Fruit fly (Drosophila melanogaster) whole organism, adult: ENCODE data around the gene CG12182.

ENCODE experiments used
- CG11617 ChIP-seq: fragments of 200-800 bp; sonication (Bioruptor generic); optimal IDR thresholded peaks from 2 replicates; lab custom pipeline; 2017; ENCODE audit warnings: mild to moderate bottlenecking, missing biosample characterization, missing genetic modification reagents, missing genetic modification characterization
- CG12768 ChIP-seq: fragments of 200-800 bp; sonication (Bioruptor generic); optimal IDR thresholded peaks from 2 replicates; lab custom pipeline; 2017; ENCODE audit warnings: missing biosample characterization, missing genetic modification characterization, mild to moderate bottlenecking, moderate library complexity, missing genetic modification reagents
- CG14711 ChIP-seq: fragments of 200-800 bp; sonication (Bioruptor generic); optimal IDR thresholded peaks from 2 replicates; lab custom pipeline; 2018; ENCODE audit warnings: missing biosample characterization, mild to moderate bottlenecking, missing genetic modification characterization, moderate library complexity
- CG1620 ChIP-seq: fragments of 200-800 bp; sonication (Bioruptor generic); optimal IDR thresholded peaks from 2 replicates; lab custom pipeline; 2016; ENCODE audit warnings: missing biosample characterization, missing genetic modification characterization
- CG33017 ChIP-seq: fragments of 200-800 bp; sonication (Bioruptor generic); optimal IDR thresholded peaks from 2 replicates; lab custom pipeline; 2018; ENCODE audit warnings: missing biosample characterization, mild to moderate bottlenecking, missing genetic modification characterization, moderate library complexity
- CG5204 ChIP-seq: fragments of 200-800 bp; sonication (Bioruptor generic); optimal IDR thresholded peaks from 2 replicates; lab custom pipeline; 2016; ENCODE audit warnings: missing biosample characterization, missing genetic modification characterization
- CG7045 ChIP-seq: fragments of 200-800 bp; sonication (Bioruptor generic); optimal IDR thresholded peaks from 2 replicates; lab custom pipeline; 2017; ENCODE audit warnings: missing biosample characterization, mild to moderate bottlenecking, missing genetic modification characterization
- CG7101 ChIP-seq: fragments of 200-800 bp; sonication (Bioruptor generic); optimal IDR thresholded peaks from 2 replicates; lab custom pipeline; 2018; ENCODE audit warnings: missing biosample characterization, mild to moderate bottlenecking, missing genetic modification characterization, moderate library complexity
- Clk ChIP-seq: fragments of 200-800 bp; sonication (Bioruptor generic); optimal IDR thresholded peaks from 2 replicates; lab custom pipeline; 2017; ENCODE audit warnings: missing biosample characterization, missing genetic modification characterization
- Crg-1 ChIP-seq: fragments of 200-800 bp; sonication (Bioruptor generic); optimal IDR thresholded peaks from 2 replicates; lab custom pipeline; 2016; ENCODE audit warnings: missing biosample characterization, missing genetic modification characterization
- Hr96 ChIP-seq: fragments of 200-800 bp; sonication (Bioruptor generic); optimal IDR thresholded peaks from 2 replicates; lab custom pipeline; 2016; ENCODE audit warnings: missing biosample characterization, missing genetic modification characterization
- Mnt ChIP-seq: fragments of 200-800 bp; sonication (Bioruptor generic); optimal IDR thresholded peaks from 2 replicates; lab custom pipeline; 2016; ENCODE audit warnings: missing biosample characterization, mild to moderate bottlenecking, missing genetic modification characterization
- bab1 ChIP-seq: fragments of 200-800 bp; sonication (Bioruptor generic); optimal IDR thresholded peaks from 3 replicates; lab custom pipeline; 2019; ENCODE audit warnings: missing biosample characterization, mild to moderate bottlenecking, missing genetic modification characterization, moderate library complexity
- cic ChIP-seq: fragments of 200-800 bp; sonication (Bioruptor generic); optimal IDR thresholded peaks from 2 replicates; lab custom pipeline; 2017; ENCODE audit warnings: missing biosample characterization, mild to moderate bottlenecking, missing genetic modification characterization, moderate library complexity
- cnc ChIP-seq, 2 experiments: fragments of >200 bp; optimal IDR thresholded peaks; 2 replicates each; lab custom pipeline; 2017
- kay ChIP-seq: fragments of 200-800 bp; sonication (Bioruptor generic); peaks from one replicate; lab custom pipeline; 2016; ENCODE audit warnings: missing biosample characterization, missing genetic modification characterization, borderline replicate concordance
- ovo ChIP-seq: fragments of 200-800 bp; sonication (Bioruptor generic); optimal IDR thresholded peaks from 2 replicates; lab custom pipeline; 2016; ENCODE audit warnings: missing biosample characterization, missing genetic modification characterization
- pad ChIP-seq: fragments of 200-800 bp; sonication (Bioruptor generic); optimal IDR thresholded peaks from 3 replicates; lab custom pipeline; 2017; ENCODE audit warnings: missing biosample characterization, missing genetic modification characterization, mild to moderate bottlenecking, moderate library complexity, missing genetic modification reagents
- tj ChIP-seq: fragments of 200-800 bp; sonication (Bioruptor generic); optimal IDR thresholded peaks from 3 replicates; lab custom pipeline; 2017; ENCODE audit warnings: missing biosample characterization, mild to moderate bottlenecking, missing genetic modification characterization, moderate library complexity
- toe ChIP-seq: fragments of 200-800 bp; sonication (Bioruptor generic); optimal IDR thresholded peaks from 2 replicates; lab custom pipeline; 2016; ENCODE audit warnings: missing biosample characterization, missing genetic modification characterization

Gene CG12182

DNA sequence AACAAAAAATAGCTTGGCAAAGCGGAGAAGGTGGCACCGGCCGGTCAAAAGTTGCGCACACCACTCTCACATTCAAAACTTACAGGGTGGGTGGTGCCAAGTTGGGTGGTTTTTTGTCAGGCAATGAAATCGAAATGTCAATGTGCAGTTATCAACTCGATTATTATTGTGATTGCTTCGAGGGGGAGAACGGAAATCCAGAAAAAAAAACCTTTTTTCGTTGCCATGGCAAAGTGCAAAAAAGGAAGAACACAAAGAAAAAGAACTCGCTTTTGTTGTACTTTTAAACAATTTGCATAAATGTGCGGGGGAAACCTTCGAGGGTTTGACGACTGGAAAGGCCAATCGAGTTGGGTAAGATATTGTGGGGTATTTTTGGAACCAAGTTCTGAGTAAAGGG is 14.6 kb downstream of the CG12182 start:
- TF ChIP-seq Mnt (GFP tag; lab: Kevin White, UChicago) (no peak), Hr96 (no peak), CG12768 (GFP tag; lab: Kevin White, UChicago) (no peak), CG1620 (GFP tag; lab: Kevin White, UChicago) (no peak), CG33017 (tag; lab: Kevin White, UChicago) (no peak), CG11617 (GFP tag; lab: Kevin White, UChicago) (no peak), toe (GFP tag; lab: Kevin White, UChicago) (no peak), CG7101 (tag; lab: Kevin White, UChicago) (no peak), bab1 (GFP tag; lab: Kevin White, UChicago) (no peak), kay (GFP tag; lab: Kevin White, UChicago) (no peak), cnc (optimal IDR thresholded peaks at IDR 0.05; lab: Kevin White, UChicago) (no peak), pad (GFP tag; lab: Kevin White, UChicago) (no peak), Clk (no peak), Crg-1 (GFP tag; lab: Kevin White, UChicago) (no peak)

DNA sequence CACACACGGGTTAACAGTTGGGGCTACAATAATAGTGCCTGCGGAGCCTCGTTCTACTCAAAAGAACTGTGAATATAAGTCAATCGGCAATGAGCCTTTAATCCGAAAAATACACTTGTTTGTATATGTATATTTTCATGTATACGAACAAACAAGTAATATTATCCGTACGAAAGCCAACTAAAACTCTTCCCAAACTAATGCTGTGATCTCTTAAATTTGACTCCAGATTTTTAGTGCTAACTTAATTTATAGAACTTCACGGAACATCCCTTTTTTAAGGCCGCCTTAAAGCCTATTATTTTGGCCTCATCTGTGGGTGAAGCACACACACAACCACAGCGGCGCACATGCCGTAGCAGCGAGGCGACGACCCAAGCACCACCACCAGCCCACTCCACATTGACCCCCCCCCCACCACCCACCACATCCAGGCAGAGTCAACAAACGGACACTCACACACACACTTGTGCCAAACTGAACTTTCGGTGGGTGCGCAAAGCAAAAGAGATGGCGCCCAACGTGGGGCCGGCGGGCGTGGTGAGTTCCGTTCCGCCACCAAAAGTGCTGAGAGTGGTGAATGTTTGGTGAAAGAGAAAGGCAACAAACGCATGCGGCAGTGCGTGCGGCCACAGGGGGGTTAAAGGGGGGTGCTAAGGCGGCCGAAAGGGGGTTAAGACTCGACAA is 15.1 kb downstream of the CG12182 start:
- no peak for TF ChIP-seq Clk
- no peak for TF ChIP-seq bab1 (GFP tag; lab: Kevin White, UChicago)
- no peak for TF ChIP-seq ovo (GFP tag; lab: Kevin White, UChicago)
- TF ChIP-seq CG12768 (GFP tag; lab: Kevin White, UChicago) = peak; percentile 22
- no peak for TF ChIP-seq Mnt (GFP tag; lab: Kevin White, UChicago)
- no peak for TF ChIP-seq Crg-1 (GFP tag; lab: Kevin White, UChicago)
- no peak for TF ChIP-seq tj (GFP tag; lab: Kevin White, UChicago)
- TF ChIP-seq CG1620 (GFP tag; lab: Kevin White, UChicago) = no peak
- TF ChIP-seq CG14711 = no peak
- TF ChIP-seq CG33017 (tag; lab: Kevin White, UChicago) = no peak
- no peak for TF ChIP-seq kay (GFP tag; lab: Kevin White, UChicago)
- TF ChIP-seq CG7045 (GFP tag; lab: Kevin White, UChicago) = peak; percentile 3
- TF ChIP-seq pad (GFP tag; lab: Kevin White, UChicago) = peak; percentile 20

- no peak for TF ChIP-seq CG11617 (GFP tag; lab: Kevin White, UChicago)
- no peak for TF ChIP-seq CG33017 (tag; lab: Kevin White, UChicago)
- TF ChIP-seq kay (GFP tag; lab: Kevin White, UChicago) = no peak
- no peak for TF ChIP-seq CG12768 (GFP tag; lab: Kevin White, UChicago)
- no peak for TF ChIP-seq CG5204
- TF ChIP-seq CG1620 (GFP tag; lab: Kevin White, UChicago) = no peak
- no peak for TF ChIP-seq Crg-1 (GFP tag; lab: Kevin White, UChicago)
- TF ChIP-seq Hr96 = no peak
- no peak for TF ChIP-seq ovo (GFP tag; lab: Kevin White, UChicago)
- no peak for TF ChIP-seq tj (GFP tag; lab: Kevin White, UChicago)
- no peak for TF ChIP-seq toe (GFP tag; lab: Kevin White, UChicago)
- TF ChIP-seq Clk = no peak
- no peak for TF ChIP-seq cic (GFP tag; lab: Kevin White, UChicago)
Observed at dm6 chr3L:2583537-2583870, 15.9 kb downstream of the CG12182 start.

dm6 chr3L:2582753-2583536 is 16.4 kb downstream of the CG12182 start:
- TF ChIP-seq bab1 (GFP tag; lab: Kevin White, UChicago) (no peak), CG14711 (peak; percentile 25), cnc (optimal IDR thresholded peaks at IDR 0.05; lab: Kevin White, UChicago) (no peak), CG5204 (no peak), kay (GFP tag; lab: Kevin White, UChicago) (peak; percentile 83), CG7101 (tag; lab: Kevin White, UChicago) (peak; percentile 24), tj (GFP tag; lab: Kevin White, UChicago) (peak; percentile 28), ovo (GFP tag; lab: Kevin White, UChicago) (no peak), CG12768 (GFP tag; lab: Kevin White, UChicago) (peak; percentile 13)

- TF ChIP-seq CG7045 (GFP tag; lab: Kevin White, UChicago) (no peak), Mnt (GFP tag; lab: Kevin White, UChicago) (no peak), CG14711 (no peak), pad (GFP tag; lab: Kevin White, UChicago) (no peak), CG7101 (tag; lab: Kevin White, UChicago) (no peak), CG11617 (GFP tag; lab: Kevin White, UChicago) (no peak), cic (GFP tag; lab: Kevin White, UChicago) (no peak), toe (GFP tag; lab: Kevin White, UChicago) (no peak), ovo (GFP tag; lab: Kevin White, UChicago) (no peak), CG33017 (tag; lab: Kevin White, UChicago) (no peak), Clk (no peak), CG12768 (GFP tag; lab: Kevin White, UChicago) (no peak), CG5204 (no peak), Hr96 (no peak), CG1620 (GFP tag; lab: Kevin White, UChicago) (no peak)
Observed at dm6 chr3L:2582290-2582689, 17.1 kb downstream of the CG12182 start.
